Worm (Caenorhabditis elegans): Measurements from ENCODE around the gene hlh-8.

DNA sequence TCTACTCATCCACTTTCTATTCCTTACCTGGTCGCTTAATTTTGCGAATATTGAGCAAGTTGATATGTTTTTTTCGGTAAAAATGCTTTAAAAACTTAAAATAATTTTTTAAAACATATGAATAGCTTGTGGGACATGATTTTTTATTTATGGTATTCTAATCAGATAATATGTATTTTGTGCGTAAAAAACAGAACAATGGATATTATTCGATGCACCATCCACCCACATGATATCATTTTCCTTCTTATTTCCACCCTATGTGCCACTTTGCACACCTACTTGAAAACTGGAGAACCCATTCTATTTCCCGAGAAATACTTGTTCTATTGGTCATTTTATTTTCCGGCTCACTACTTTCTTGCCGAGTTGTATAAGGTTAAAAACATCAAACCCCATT is 49.0 kb upstream of the hlh-8 start, which contains the start of gene C18A11.2:
- TF ChIP-seq ztf-29 (GFP tag; IDR thresholded peaks at IDR 0.05) (no peak), tab-1 (GFP tag; IDR thresholded peaks at IDR 0.05) (no peak), flt-1 (GFP tag; IDR thresholded peaks at IDR 0.05) (no peak), klf-2 (GFP tag; conservative IDR thresholded peaks at IDR 0.05) (no peak)
